Worm (Caenorhabditis elegans) whole organism, L2 larva: ENCODE data around the gene F08A7.1.

Source experiments
- C34F6.9 ChIP-seq: fragments of 150-350 bp; optimal IDR thresholded peaks from 2 replicates; lab custom pipeline; 2014; ENCODE audit warnings: missing biosample characterization, missing genetic modification characterization
- F13H6.1 ChIP-seq: sonication (generic microtip); optimal IDR thresholded peaks from 2 replicates; lab custom pipeline; 2016; ENCODE audit warnings: missing genetic modification characterization, missing compliant biosample characterization
- R02D3.7 ChIP-seq: fragments of 150-350 bp; optimal IDR thresholded peaks from 2 replicates; lab custom pipeline; 2014; ENCODE audit warnings: missing biosample characterization, missing genetic modification characterization
- Y55F3AM.14 ChIP-seq: fragments of 200-800 bp; sonication (Bioruptor generic); optimal IDR thresholded peaks from 2 replicates; lab custom pipeline; 2018; ENCODE audit warnings: mild to moderate bottlenecking, missing genetic modification characterization, missing compliant biosample characterization
- alr-1 ChIP-seq: fragments of 150-350 bp; optimal IDR thresholded peaks from 2 replicates; lab custom pipeline; 2014; ENCODE audit warnings: missing biosample characterization, missing genetic modification characterization
- aly-2 ChIP-seq: fragments of 150-350 bp; optimal IDR thresholded peaks from 2 replicates; lab custom pipeline; 2014; ENCODE audit warnings: missing biosample characterization, missing genetic modification characterization
- ama-1 ChIP-seq: fragments of 150-350 bp; optimal IDR thresholded peaks from 2 replicates; lab custom pipeline; 2018; ENCODE audit warnings: inconsistent platforms
- blmp-1 ChIP-seq: sonication (generic microtip); optimal IDR thresholded peaks from 2 replicates; lab custom pipeline; 2017; ENCODE audit warnings: missing genetic modification characterization, mild to moderate bottlenecking, missing compliant biosample characterization, antibody characterized with exemption, moderate library complexity; ENCODE audit not compliant: insufficient read depth
- ceh-16 ChIP-seq: fragments of 150-350 bp; optimal IDR thresholded peaks from 2 replicates; lab custom pipeline; 2014; ENCODE audit warnings: missing biosample characterization, missing genetic modification characterization
- ceh-82 ChIP-seq: fragments of 150-350 bp; optimal IDR thresholded peaks from 2 replicates; lab custom pipeline; 2014; ENCODE audit warnings: missing biosample characterization, missing genetic modification characterization
- crh-2 ChIP-seq: sonication (generic microtip); optimal IDR thresholded peaks from 2 replicates; lab custom pipeline; 2017; ENCODE audit warnings: missing biosample characterization, missing genetic modification characterization
- dmd-4 ChIP-seq: sonication (generic microtip); optimal IDR thresholded peaks from 2 replicates; lab custom pipeline; 2017; ENCODE audit warnings: missing biosample characterization, missing genetic modification characterization
- egl-27 ChIP-seq: sonication (generic microtip); optimal IDR thresholded peaks from 3 replicates; lab custom pipeline; 2017; ENCODE audit warnings: missing biosample characterization, missing genetic modification reagents, missing genetic modification characterization
- elt-3 ChIP-seq: sonication (generic microtip); optimal IDR thresholded peaks from 2 replicates; lab custom pipeline; 2017; ENCODE audit warnings: missing biosample characterization, missing genetic modification characterization
- fos-1 ChIP-seq: fragments of 150-350 bp; optimal IDR thresholded peaks from 2 replicates; lab custom pipeline; 2014; ENCODE audit warnings: missing biosample characterization, missing genetic modification characterization
- lin-11 ChIP-seq: fragments of 150-350 bp; sonication (generic microtip); optimal IDR thresholded peaks from 2 replicates; lab custom pipeline; 2014; ENCODE audit warnings: missing biosample characterization, missing genetic modification characterization, inconsistent platforms, mixed read lengths
- lin-13 ChIP-seq: fragments of 150-350 bp; optimal IDR thresholded peaks from 2 replicates; lab custom pipeline; 2014; ENCODE audit warnings: missing biosample characterization, missing genetic modification reagents, missing genetic modification characterization
- lsy-2 ChIP-seq, 2 experiments: fragments of 150-350 bp in 1 of 2; sonication (generic microtip) in 1 of 2; optimal IDR thresholded peaks; 2 replicates each; lab custom pipeline; 2014 to 2017; ENCODE audit warnings: missing biosample characterization in 2 of 2, missing genetic modification characterization in 2 of 2
- mab-5 ChIP-seq: fragments of 150-350 bp; optimal IDR thresholded peaks from 2 replicates; lab custom pipeline; 2014; ENCODE audit warnings: missing biosample characterization, missing genetic modification characterization
- nhr-10 ChIP-seq: sonication (generic microtip); optimal IDR thresholded peaks from 2 replicates; lab custom pipeline; 2017; ENCODE audit warnings: missing biosample characterization, missing genetic modification characterization
- nhr-11 ChIP-seq: fragments of 150-350 bp; optimal IDR thresholded peaks from 2 replicates; lab custom pipeline; 2014; ENCODE audit warnings: missing biosample characterization, missing genetic modification characterization
- nhr-12 ChIP-seq: fragments of 150-350 bp; optimal IDR thresholded peaks from 2 replicates; lab custom pipeline; 2014; ENCODE audit warnings: missing biosample characterization, missing genetic modification characterization
- nhr-129 ChIP-seq: fragments of 150-350 bp; optimal IDR thresholded peaks from 2 replicates; lab custom pipeline; 2014; ENCODE audit warnings: missing biosample characterization, missing genetic modification characterization
- nhr-21 ChIP-seq: fragments of 150-350 bp; optimal IDR thresholded peaks from 2 replicates; lab custom pipeline; 2014; ENCODE audit warnings: missing biosample characterization, missing genetic modification characterization
- nhr-23 ChIP-seq: fragments of 150-350 bp; optimal IDR thresholded peaks from 2 replicates; lab custom pipeline; 2014; ENCODE audit warnings: missing biosample characterization, missing genetic modification reagents, missing genetic modification characterization
- nhr-25 ChIP-seq: fragments of 150-350 bp; sonication (generic microtip); optimal IDR thresholded peaks from 3 replicates; lab custom pipeline; 2014; ENCODE audit warnings: missing biosample characterization, missing genetic modification characterization
- nhr-6 ChIP-seq: fragments of 150-350 bp; optimal IDR thresholded peaks from 2 replicates; lab custom pipeline; 2014; ENCODE audit warnings: missing biosample characterization, missing genetic modification characterization
- peb-1 ChIP-seq: fragments of 150-350 bp; optimal IDR thresholded peaks from 2 replicates; lab custom pipeline; 2014; ENCODE audit warnings: missing biosample characterization, missing genetic modification characterization
- sem-4 ChIP-seq: fragments of 150-350 bp; optimal IDR thresholded peaks from 2 replicates; lab custom pipeline; 2014; ENCODE audit warnings: missing biosample characterization, missing genetic modification reagents, missing genetic modification characterization
- skn-1 ChIP-seq: sonication (generic microtip); optimal IDR thresholded peaks from 2 replicates; lab custom pipeline; 2017; ENCODE audit warnings: missing biosample characterization, missing genetic modification characterization
- sma-3 ChIP-seq: sonication (generic microtip); optimal IDR thresholded peaks from 2 replicates; lab custom pipeline; 2016; ENCODE audit warnings: missing genetic modification reagents, missing genetic modification characterization, missing compliant biosample characterization
- sma-9 ChIP-seq, 2 experiments: fragments of 150-350 bp in 1 of 2; sonication (generic microtip) in 1 of 2; optimal IDR thresholded peaks; 2 replicates each; lab custom pipeline; 2014 to 2016; ENCODE audit warnings: missing genetic modification characterization in 2 of 2, mild to moderate bottlenecking in 1 of 2, missing biosample characterization in 1 of 2, missing compliant biosample characterization in 1 of 2, missing genetic modification reagents in 1 of 2, moderate library complexity in 1 of 2
- snpc-4 ChIP-seq: fragments of 150-350 bp; optimal IDR thresholded peaks from 2 replicates; lab custom pipeline; 2014; ENCODE audit warnings: missing biosample characterization, missing genetic modification characterization
- ztf-1 ChIP-seq: fragments of 200-800 bp; sonication (Bioruptor generic); conservative IDR thresholded peaks from 2 replicates; pipeline ENCODE4 v1.3.6; 2022; ENCODE audit warnings: missing genetic modification characterization, missing compliant biosample characterization
- ztf-4 ChIP-seq: fragments of 150-350 bp; optimal IDR thresholded peaks from 2 replicates; lab custom pipeline; 2014; ENCODE audit warnings: missing biosample characterization, missing genetic modification characterization

F08A7.1 gene

DNA sequence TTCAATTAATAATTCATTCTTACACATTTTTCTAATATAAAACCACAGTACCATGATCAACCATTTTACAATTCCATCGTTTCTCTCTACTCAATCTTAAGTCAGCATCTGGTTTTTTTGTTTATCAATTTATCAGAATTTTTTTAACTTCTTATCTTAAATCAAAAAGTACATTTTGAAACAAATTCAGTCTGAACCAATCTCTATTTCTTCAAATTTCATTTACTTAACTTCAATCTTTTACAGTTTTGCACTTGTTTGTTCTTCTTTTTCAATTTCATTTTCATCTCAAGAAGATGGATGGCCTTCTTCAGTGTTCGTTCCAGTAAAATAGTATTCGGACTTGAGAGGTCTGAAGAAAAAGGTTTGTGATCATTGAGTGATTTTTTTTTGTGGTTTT is 32.6 kb downstream of the F08A7.1 start, which contains the start of gene gba-3:
Gene gba-3, plus strand, starts transcription at position 301 of the 400 bp plus-strand sequence.
- TF ChIP-seq fos-1 (no peak), elt-3 (tag; lab: Kevin White, UChicago) (no peak), sem-4 (tag; lab: Kevin White, UChicago) (no peak), blmp-1 (tag; lab: Kevin White, UChicago) (peak; percentile 18), nhr-21 (no peak), nhr-23 (no peak), nhr-25 (tag; lab: Kevin White, UChicago) (peak; percentile 47), skn-1 (tag; lab: Kevin White, UChicago) (no peak), sma-9 (GFP tag; optimal IDR thresholded peaks at IDR 0.05; lab: Kevin White, UChicago) (peak; percentile 8), sma-9 (tag; optimal IDR thresholded peaks at IDR 0.05; lab: Kevin White, UChicago) (no peak), dmd-4 (no peak), Y55F3AM.14 (no peak)
- TF ChIP-seq, all 48 proteins: peak for 3

- no peak for TF ChIP-seq nhr-10
- TF ChIP-seq nhr-25 (tag; lab: Kevin White, UChicago), result peak; percentile 78
- TF ChIP-seq mab-5 (tag; lab: Kevin White, UChicago), result no peak
- peak; percentile 64 for TF ChIP-seq blmp-1 (tag; lab: Kevin White, UChicago)
- no peak for TF ChIP-seq F13H6.1 (tag; lab: Kevin White, UChicago)
- TF ChIP-seq Y55F3AM.14, result no peak
- peak; percentile 4 for TF ChIP-seq crh-2 (tag; lab: Kevin White, UChicago)
Observed at ce11 chrIV:17474047-17474446, 33.6 kb downstream of the F08A7.1 start.

DNA sequence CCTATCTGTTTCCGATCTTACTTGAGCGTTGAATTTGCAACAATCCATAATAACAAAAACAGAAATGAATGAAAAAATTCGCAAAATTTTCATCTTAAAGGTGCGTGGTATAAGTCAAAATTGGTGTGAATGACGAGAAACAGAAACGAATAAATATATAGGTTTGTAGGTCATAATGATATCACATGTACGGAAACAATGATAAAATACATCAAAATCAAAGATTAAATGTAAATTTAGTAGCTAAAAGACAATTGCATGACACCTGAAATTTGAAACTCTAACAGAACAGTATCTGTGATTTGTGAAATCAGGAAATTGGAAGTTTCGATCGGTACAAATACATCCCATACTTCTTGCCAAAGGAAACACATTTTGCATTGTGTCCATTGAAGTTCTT is 34.8 kb downstream of the F08A7.1 start, which contains the start of gene F11E6.9:
Gene F11E6.9, minus strand, starts transcription at position 101 of the 400 bp plus-strand sequence.
- TF ChIP-seq nhr-25 (tag; lab: Kevin White, UChicago) (no peak), sem-4 (tag; lab: Kevin White, UChicago) (no peak), dmd-4 (no peak), aly-2 (tag; lab: Kevin White, UChicago) (no peak), nhr-11 (tag; lab: Kevin White, UChicago) (no peak), fos-1 (no peak), blmp-1 (tag; lab: Kevin White, UChicago) (no peak), egl-27 (tag; lab: Kevin White, UChicago) (no peak), mab-5 (tag; lab: Kevin White, UChicago) (no peak), ztf-4 (tag; lab: Kevin White, UChicago) (no peak), alr-1 (no peak), nhr-6 (tag; lab: Kevin White, UChicago) (no peak), elt-3 (tag; lab: Kevin White, UChicago) (no peak), nhr-23 (no peak), sma-3 (no peak), ama-1 (no peak), nhr-12 (tag; lab: Kevin White, UChicago) (no peak), R02D3.7 (tag; lab: Kevin White, UChicago) (no peak), lin-11 (tag; lab: Kevin White, UChicago) (no peak), nhr-129 (tag; lab: Kevin White, UChicago) (no peak)
- TF ChIP-seq, all 48 proteins: peak for 0

DNA sequence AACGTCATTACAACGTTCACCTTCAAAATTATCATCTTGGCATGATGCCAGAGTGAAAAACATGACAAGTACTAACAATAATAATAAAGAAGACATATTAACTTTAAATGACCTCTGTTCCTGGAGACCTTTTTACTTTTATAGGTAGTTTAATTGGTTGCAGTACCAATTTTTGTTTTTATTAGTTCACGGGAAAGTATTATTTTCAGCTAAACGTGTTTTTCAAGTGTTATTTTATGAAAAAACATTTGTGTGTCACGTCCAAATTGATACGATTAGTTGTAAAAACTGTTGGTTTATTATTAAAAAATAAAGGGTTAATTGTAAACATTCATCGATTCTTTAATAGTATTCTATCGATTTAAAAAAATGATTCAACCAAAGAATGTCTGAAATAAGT is 35.3 kb downstream of the F08A7.1 start, which contains the start of gene grl-24:
Gene grl-24, minus strand, starts transcription at position 101 of the 400 bp plus-strand sequence.
- no peak for TF ChIP-seq lin-11 (tag; lab: Kevin White, UChicago)
- TF ChIP-seq C34F6.9 (tag; lab: Kevin White, UChicago), result no peak
- TF ChIP-seq snpc-4 (tag; lab: Kevin White, UChicago), result no peak
- TF ChIP-seq peb-1, result no peak
- no peak for TF ChIP-seq lin-13
- no peak for TF ChIP-seq ztf-1 (GFP tag; lab: Robert Waterston, UW)
- TF ChIP-seq dmd-4, result no peak
- TF ChIP-seq ceh-82 (tag; lab: Kevin White, UChicago), result no peak
- no peak for TF ChIP-seq skn-1 (tag; lab: Kevin White, UChicago)
- TF ChIP-seq lsy-2 (tag; optimal IDR thresholded peaks at IDR 0.05; lab: Kevin White, UChicago), result no peak
- no peak for TF ChIP-seq fos-1
- TF ChIP-seq ceh-16 (tag; lab: Kevin White, UChicago), result no peak
- TF ChIP-seq alr-1, result no peak
